Fruit fly (Drosophila melanogaster): ENCODE measurements around the gene CG9921.
A peak's percentile ranks its signal among the peaks of the same experiment; 100 is the strongest.

The CG9921 gene

dm6 chrX:16335107-16335642, 1.8 kb upstream of the CG9921 start (continued):
- TF ChIP-seq twi (tag; optimal IDR thresholded peaks at IDR 0.05), result no peak
- TF ChIP-seq CG10267 (tag; optimal IDR thresholded peaks at IDR 0.05), result peak; percentile 25
- peak; percentile 76 for TF ChIP-seq CG3281 (GFP tag; optimal IDR thresholded peaks at IDR 0.05)
- peak; percentile 62 for TF ChIP-seq CG17568 (GFP tag; optimal IDR thresholded peaks at IDR 0.05)
- no peak for TF ChIP-seq HLHmδ (GFP tag; optimal IDR thresholded peaks at IDR 0.05)
- TF ChIP-seq mirr (GFP tag; optimal IDR thresholded peaks at IDR 0.05), result no peak
- TF ChIP-seq Mad (GFP tag; optimal IDR thresholded peaks at IDR 0.05), result peak; percentile 57
- peak; percentile 77 for TF ChIP-seq chn (GFP tag; optimal IDR thresholded peaks at IDR 0.05)
- TF ChIP-seq CG8359 (GFP tag; optimal IDR thresholded peaks at IDR 0.05; ENCODE audit: borderline replicate concordance), result no peak
- TF ChIP-seq CG15514 (GFP tag; optimal IDR thresholded peaks at IDR 0.05), result peak; percentile 99
- TF ChIP-seq crp (GFP tag; optimal IDR thresholded peaks at IDR 0.05), result peak in 1 of 2 experiments; percentile 18
- TF ChIP-seq chinmo (GFP tag; IDR thresholded peaks at IDR 0.05; ENCODE audit: partially characterized antibody), result 0 out of 4 replicates have a peak, but pooled peaks have one; percentile 40
- peak; percentile 63 for TF ChIP-seq fd3F (GFP tag; optimal IDR thresholded peaks at IDR 0.05)
- TF ChIP-seq CG3847 (GFP tag; IDR thresholded peaks at IDR 0.05), result peak; percentile 65
- TF ChIP-seq tup (GFP tag; optimal IDR thresholded peaks at IDR 0.05), result peak; percentile 73
- TF ChIP-seq Spps (tag; optimal IDR thresholded peaks at IDR 0.05), result no peak
- peak; percentile 34 for TF ChIP-seq Bdp1 (GFP tag; optimal IDR thresholded peaks at IDR 0.05)
- peak; percentile 51; the same call in 1 of the 2 replicates for TF ChIP-seq CG1024 (GFP tag; IDR thresholded peaks at IDR 0.05)
- peak; percentile 41; the same call in 1 of the 3 replicates for TF ChIP-seq CG6175 (GFP tag; IDR thresholded peaks at IDR 0.05)
- no peak for TF ChIP-seq CG34224 (GFP tag; IDR thresholded peaks at IDR 0.05; ENCODE audit: partially characterized antibody)
- peak; percentile 66 for TF ChIP-seq CG10209 (GFP tag; optimal IDR thresholded peaks at IDR 0.05)
- no peak for TF ChIP-seq stwl (tag; optimal IDR thresholded peaks at IDR 0.05)
- TF ChIP-seq CG8944 (GFP tag; optimal IDR thresholded peaks at IDR 0.05), result peak; percentile 42
- TF ChIP-seq CG1647 (GFP tag; optimal IDR thresholded peaks at IDR 0.05), result peak; percentile 65
- TF ChIP-seq CG10366 (GFP tag; IDR thresholded peaks at IDR 0.05), result peak; percentile 62
- peak; percentile 73; the same call in 1 of the 2 replicates for TF ChIP-seq CG14014 (GFP tag; IDR thresholded peaks at IDR 0.05)
- TF ChIP-seq CG6854 (GFP tag; optimal IDR thresholded peaks at IDR 0.05), result peak; percentile 6
- TF ChIP-seq CoRest (tag; optimal IDR thresholded peaks at IDR 0.05), result peak; percentile 73
- peak; percentile 64 for TF ChIP-seq schlank (tag; optimal IDR thresholded peaks at IDR 0.05)
- no peak for TF ChIP-seq h (optimal IDR thresholded peaks at IDR 0.05)
- TF ChIP-seq zfh2 (GFP tag; optimal IDR thresholded peaks at IDR 0.05), result peak; percentile 77
- no peak for TF ChIP-seq Lpt (GFP tag; optimal IDR thresholded peaks at IDR 0.05)
- TF ChIP-seq pum (GFP tag; optimal IDR thresholded peaks at IDR 0.05), result peak; percentile 58
- TF ChIP-seq row (GFP tag; IDR thresholded peaks at IDR 0.05), result peak; percentile 70
- peak; percentile 71 for TF ChIP-seq CG13624 (GFP tag; optimal IDR thresholded peaks at IDR 0.05)
- peak; percentile 61 for TF ChIP-seq H2.0 (GFP tag; IDR thresholded peaks at IDR 0.05)
- TF ChIP-seq Sry-β (GFP tag; optimal IDR thresholded peaks at IDR 0.05), result no peak
- TF ChIP-seq Chrac-16 (GFP tag; optimal IDR thresholded peaks at IDR 0.05), result peak; percentile 71
- TF ChIP-seq Antp (GFP tag; optimal IDR thresholded peaks at IDR 0.05), result peak; percentile 66
- peak; percentile 71 for TF ChIP-seq MBD-R2 (GFP tag; IDR thresholded peaks at IDR 0.05)
- peak; percentile 55; the same call in 1 of the 2 replicates for TF ChIP-seq CG7372 (GFP tag; IDR thresholded peaks at IDR 0.05)
- TF ChIP-seq Sox100B (GFP tag; optimal IDR thresholded peaks at IDR 0.05), result peak; percentile 47
- peak; percentile 60 for TF ChIP-seq CG18764 (GFP tag; optimal IDR thresholded peaks at IDR 0.05)
- TF ChIP-seq Hmx (GFP tag; optimal IDR thresholded peaks at IDR 0.05), result peak; percentile 65
- TF ChIP-seq tin (GFP tag; optimal IDR thresholded peaks at IDR 0.05), result peak; percentile 77
- peak; percentile 21 for TF ChIP-seq CG15601 (tag; optimal IDR thresholded peaks at IDR 0.05)
- TF ChIP-seq Hsf (GFP tag; optimal IDR thresholded peaks at IDR 0.05), result peak; percentile 76
- peak; percentile 55 for TF ChIP-seq sug (tag; optimal IDR thresholded peaks at IDR 0.05)
- no peak for TF ChIP-seq zen (tag; optimal IDR thresholded peaks at IDR 0.05)
- TF ChIP-seq CG1602 (GFP tag; optimal IDR thresholded peaks at IDR 0.05), result peak; percentile 47
